Worm (Caenorhabditis elegans) whole organism, L3 larva: ENCODE results near the gene str-103.

Experiments
- daf-12 ChIP-seq: fragments of 150-350 bp; optimal IDR thresholded peaks from 2 replicates; lab custom pipeline; 2014; ENCODE audit warnings: missing biosample characterization, missing genetic modification reagents, missing genetic modification characterization
- eor-1 ChIP-seq, 2 experiments: fragments of 150-350 bp; optimal IDR thresholded peaks; 2 replicates each; lab custom pipeline; 2014 to 2018; ENCODE audit warnings: missing biosample characterization in 2 of 2, missing genetic modification characterization in 2 of 2
- fkh-10 ChIP-seq: sonication (generic microtip); optimal IDR thresholded peaks from 2 replicates; lab custom pipeline; 2017; ENCODE audit warnings: missing biosample characterization, missing genetic modification reagents, missing genetic modification characterization
- lin-39 ChIP-seq: fragments of 150-350 bp; optimal IDR thresholded peaks from 2 replicates; lab custom pipeline; 2018; ENCODE audit warnings: missing biosample characterization, missing genetic modification reagents, missing genetic modification characterization
- nhr-237 ChIP-seq: fragments of 150-350 bp; optimal IDR thresholded peaks from 2 replicates; lab custom pipeline; 2014; ENCODE audit warnings: missing biosample characterization, missing genetic modification characterization
- nhr-28 ChIP-seq: fragments of 150-350 bp; optimal IDR thresholded peaks from 2 replicates; lab custom pipeline; 2014; ENCODE audit warnings: missing biosample characterization, missing genetic modification characterization
- nhr-43 ChIP-seq: sonication (generic microtip); optimal IDR thresholded peaks from 2 replicates; lab custom pipeline; 2016; ENCODE audit warnings: mild to moderate bottlenecking, missing genetic modification characterization, missing compliant biosample characterization; ENCODE audit not compliant: poor library complexity, severe bottlenecking
- nhr-76 ChIP-seq: fragments of 150-350 bp; sonication (generic microtip); optimal IDR thresholded peaks from 5 replicates; lab custom pipeline; 2014; ENCODE audit warnings: missing biosample characterization, missing genetic modification characterization
- pqm-1 ChIP-seq: fragments of 150-350 bp; optimal IDR thresholded peaks from 2 replicates; lab custom pipeline; 2017; ENCODE audit warnings: missing biosample characterization, missing genetic modification characterization, inconsistent platforms
- unc-39 ChIP-seq: sonication (generic microtip); optimal IDR thresholded peaks from 4 replicates; lab custom pipeline; 2017; ENCODE audit warnings: missing biosample characterization, missing genetic modification characterization

DNA sequence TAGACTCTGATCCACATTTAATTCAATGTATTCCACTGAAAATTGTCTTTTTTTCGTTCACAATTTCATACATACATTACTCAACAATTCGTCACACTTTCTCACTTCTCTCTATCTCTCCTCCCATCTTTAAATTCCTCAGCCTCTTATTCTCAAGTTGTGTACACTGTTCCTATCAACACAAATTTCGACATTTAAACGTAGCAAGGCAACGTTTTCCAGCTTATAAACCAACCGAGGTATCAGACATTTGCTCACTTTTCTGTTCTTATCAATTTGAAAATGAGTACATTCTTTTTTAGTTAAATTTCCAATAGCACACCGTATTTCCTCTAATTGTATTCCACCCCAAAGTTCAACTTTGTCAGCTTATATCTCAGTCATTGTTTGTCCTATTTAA is 2.4 kb upstream of the str-103 start, which contains the start of gene skr-3:
- TF ChIP-seq nhr-28 (tag; lab: Kevin White, UChicago), result no peak
- no peak for TF ChIP-seq unc-39 (tag; lab: Kevin White, UChicago)
- no peak for TF ChIP-seq fkh-10 (GFP tag; lab: Kevin White, UChicago)
- TF ChIP-seq pqm-1 (tag; lab: Kevin White, UChicago), result no peak
- no peak for TF ChIP-seq daf-12 (tag; lab: Kevin White, UChicago)
- TF ChIP-seq eor-1 (tag; optimal IDR thresholded peaks at IDR 0.05; lab: Kevin White, UChicago), result no peak
- TF ChIP-seq nhr-76 (tag; lab: Kevin White, UChicago), result no peak
- no peak for TF ChIP-seq nhr-43 (tag; lab: Kevin White, UChicago)
- TF ChIP-seq lin-39, result no peak
- TF ChIP-seq nhr-237, result no peak
